Fruit fly (Drosophila melanogaster) S2 (cell line): ENCODE measurements around the gene CG32281.

Experiments
- CG8478 ChIP-seq: fragments of >200 bp; optimal IDR thresholded peaks from 2 replicates; lab custom pipeline; 2018
- CTCF ChIP-seq, 2 experiments: fragments of >200 bp; optimal IDR thresholded peaks; 2 replicates each; lab custom pipeline; 2018

DNA sequence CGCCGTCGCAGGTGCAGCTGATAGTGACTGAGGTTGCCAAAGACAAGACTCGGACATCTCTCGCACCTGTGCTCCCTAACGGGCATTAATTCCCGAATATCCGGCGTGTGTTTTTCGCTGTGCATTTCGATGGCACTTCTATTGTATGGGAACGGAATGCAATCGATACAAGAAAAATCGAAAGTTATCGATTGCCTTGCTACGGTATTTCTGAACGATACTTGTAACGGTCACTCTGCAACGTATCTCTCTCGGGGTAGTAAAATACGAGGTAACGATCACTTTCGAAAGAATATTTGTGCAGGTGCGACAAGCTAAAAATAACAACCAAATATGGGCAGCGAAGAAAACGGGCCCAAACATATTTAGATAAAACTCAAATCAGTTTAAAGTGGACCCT, 4.2 kb upstream of the CG32281 start, which contains the start of gene CG32280:
- TF ChIP-seq CTCF (optimal IDR thresholded peaks at IDR 0.05; lab: Kevin White, UChicago) (no peak), CG8478 (lab: Kevin White, UChicago) (no peak)
